Fruit fly (Drosophila melanogaster): ENCODE data around the gene IKKepsilon.

Gene IKKepsilon

dm6 chr2L:20721456-20721855 lies 45.6 kb downstream of the IKKepsilon start (continued):
- peak; percentile 32 for TF ChIP-seq CG16779 (tag; optimal IDR thresholded peaks at IDR 0.05)
- peak; percentile 91 for TF ChIP-seq Eip78C (GFP tag)
- TF ChIP-seq svp (GFP tag): no peak
- TF ChIP-seq Gug (GFP tag; IDR thresholded peaks at IDR 0.05): peak; percentile 79
- peak; percentile 64 for TF ChIP-seq achi (GFP tag; optimal IDR thresholded peaks at IDR 0.05)
- peak; percentile 77 for TF ChIP-seq CG8119 (GFP tag; IDR thresholded peaks at IDR 0.05)
- no peak for TF ChIP-seq Hr39 (GFP tag; optimal IDR thresholded peaks at IDR 0.05)
- peak; percentile 61 for TF ChIP-seq CG10631 (GFP tag; optimal IDR thresholded peaks at IDR 0.05)

dm6 chr2L:20724024-20724423 lies 48.2 kb downstream of the IKKepsilon start:
- TF ChIP-seq esn (GFP tag; optimal IDR thresholded peaks at IDR 0.05) (no peak), eg (GFP tag; IDR thresholded peaks at IDR 0.05) (0 out of 3 replicates have a peak, but pooled peaks have one; percentile 33), Gug (GFP tag; IDR thresholded peaks at IDR 0.05) (0 out of 2 replicates have a peak, but pooled peaks have one; percentile 51), svp (GFP tag) (peak; percentile 36), CG15336 (GFP tag; IDR thresholded peaks at IDR 0.05) (peak; percentile 58), CG8632 (GFP tag; optimal IDR thresholded peaks at IDR 0.05) (no peak), Ets96B (tag; optimal IDR thresholded peaks at IDR 0.05) (no peak), CG6163 (GFP tag; IDR thresholded peaks at IDR 0.05) (0 out of 3 replicates have a peak, but pooled peaks have one; percentile 38)

dm6 chr2L:20726451-20726850 lies 50.6 kb downstream of the IKKepsilon start, which contains the start of gene CG9316:
CG9316 (minus strand) TSS chr2L:20726551.
- no peak for TF ChIP-seq acj6 (GFP tag; optimal IDR thresholded peaks at IDR 0.05)
- TF ChIP-seq Gug (GFP tag; IDR thresholded peaks at IDR 0.05): no peak
- TF ChIP-seq Hr4 (GFP tag; optimal IDR thresholded peaks at IDR 0.05): no peak
- no peak for TF ChIP-seq topi (GFP tag; optimal IDR thresholded peaks at IDR 0.05)
- TF ChIP-seq Smox (GFP tag; optimal IDR thresholded peaks at IDR 0.05): no peak
- no peak for TF ChIP-seq Lpt (GFP tag; optimal IDR thresholded peaks at IDR 0.05)
- no peak for TF ChIP-seq OdsH (GFP tag; optimal IDR thresholded peaks at IDR 0.05)
- TF ChIP-seq CG11762 (GFP tag; optimal IDR thresholded peaks at IDR 0.05; ENCODE audit: insufficient read depth): no peak
- TF ChIP-seq CG6808 (GFP tag; optimal IDR thresholded peaks at IDR 0.05): no peak
- TF ChIP-seq Ets21C (GFP tag; optimal IDR thresholded peaks at IDR 0.05): no peak
- TF ChIP-seq dsx (GFP tag; optimal IDR thresholded peaks at IDR 0.05; ENCODE audit: poor library complexity, severe bottlenecking): no peak
- no peak for TF ChIP-seq Blimp-1 (GFP tag; optimal IDR thresholded peaks at IDR 0.05)
- TF ChIP-seq svp (GFP tag): no peak
- TF ChIP-seq CG8632 (GFP tag; optimal IDR thresholded peaks at IDR 0.05): no peak
- no peak for TF ChIP-seq CG32006 (GFP tag; optimal IDR thresholded peaks at IDR 0.05)
- no peak for TF ChIP-seq CG6854 (GFP tag; optimal IDR thresholded peaks at IDR 0.05)
- no peak for TF ChIP-seq CG10669 (GFP tag; optimal IDR thresholded peaks at IDR 0.05)
- TF ChIP-seq Hr38 (GFP tag; optimal IDR thresholded peaks at IDR 0.05): no peak
- TF ChIP-seq lz (GFP tag; optimal IDR thresholded peaks at IDR 0.05): no peak
- no peak for TF ChIP-seq CG34406 (GFP tag; optimal IDR thresholded peaks at IDR 0.05)

Measured in whole organism, prepupa.